Worm (Caenorhabditis elegans) whole organism, L1 larva: ENCODE results near the gene sqt-2.
A peak's percentile ranks its signal among the peaks of the same experiment; 100 is the strongest.

Source experiments
- C16A3.4 ChIP-seq: fragments of 150-350 bp; optimal IDR thresholded peaks from 2 replicates; lab custom pipeline; 2014; ENCODE audit warnings: missing biosample characterization, missing genetic modification characterization
- F16B12.6 ChIP-seq: fragments of 150-350 bp; optimal IDR thresholded peaks from 2 replicates; lab custom pipeline; 2014; ENCODE audit warnings: missing biosample characterization, missing genetic modification characterization
- aha-1 ChIP-seq: fragments of 150-350 bp; optimal IDR thresholded peaks from 2 replicates; lab custom pipeline; 2014; ENCODE audit warnings: missing biosample characterization, missing genetic modification characterization
- alr-1 ChIP-seq: fragments of 200-800 bp; sonication (Bioruptor generic); optimal IDR thresholded peaks from 2 replicates; lab custom pipeline; 2018; ENCODE audit warnings: borderline replicate concordance, mild to moderate bottlenecking, missing genetic modification characterization, missing compliant biosample characterization
- aly-2 ChIP-seq: fragments of 150-350 bp; optimal IDR thresholded peaks from 2 replicates; lab custom pipeline; 2014; ENCODE audit warnings: missing biosample characterization, missing genetic modification characterization
- blmp-1 ChIP-seq: fragments of 150-350 bp; optimal IDR thresholded peaks from 2 replicates; lab custom pipeline; 2014; ENCODE audit warnings: missing biosample characterization, missing genetic modification characterization
- ceh-63 ChIP-seq: fragments of 200-800 bp; sonication (Bioruptor generic); optimal IDR thresholded peaks from 2 replicates; lab custom pipeline; 2018; ENCODE audit warnings: mild to moderate bottlenecking, missing genetic modification characterization, missing compliant biosample characterization
- ceh-88 ChIP-seq: fragments of 200-800 bp; sonication (Bioruptor generic); IDR thresholded peaks from 2 replicates; pipeline ENCODE4 v1.3.6; 2022; ENCODE audit warnings: missing genetic modification characterization, missing compliant biosample characterization
- ceh-90 ChIP-seq: sonication (generic microtip); optimal IDR thresholded peaks from 2 replicates; lab custom pipeline; 2016; ENCODE audit warnings: missing genetic modification characterization, missing compliant biosample characterization
- ces-1 ChIP-seq: fragments of 150-350 bp; optimal IDR thresholded peaks from 2 replicates; lab custom pipeline; 2014; ENCODE audit warnings: missing biosample characterization, missing genetic modification reagents, missing genetic modification characterization
- dpl-1 ChIP-seq, 3 experiments: fragments of 150-350 bp in 2 of 3; sonication (generic microtip) in 1 of 3; optimal IDR thresholded peaks; 2 replicates each; lab custom pipeline; 2014 to 2017; ENCODE audit warnings: missing biosample characterization in 3 of 3, missing genetic modification characterization in 3 of 3, missing genetic modification reagents in 3 of 3
- dsc-1 ChIP-seq: sonication (generic microtip); optimal IDR thresholded peaks from 2 replicates; lab custom pipeline; 2016; ENCODE audit warnings: mild to moderate bottlenecking, missing genetic modification characterization, missing compliant biosample characterization
- efl-1 ChIP-seq, 4 experiments: fragments of 150-350 bp; optimal IDR thresholded peaks in 3 of 4; peaks in 1 of 4; 1 replicate in 1 of 4; 2 replicates in 3 of 4; lab custom pipeline; 2014; ENCODE audit warnings: missing biosample characterization in 2 of 4, missing genetic modification characterization in 2 of 4, missing genetic modification reagents in 2 of 4
- efl-3 ChIP-seq: fragments of 200-800 bp; sonication (Bioruptor generic); optimal IDR thresholded peaks from 2 replicates; lab custom pipeline; 2018; ENCODE audit warnings: mild to moderate bottlenecking, missing genetic modification characterization, missing compliant biosample characterization
- ets-5 ChIP-seq: fragments of 200-800 bp; sonication (Bioruptor generic); IDR thresholded peaks from 2 replicates; pipeline ENCODE4 v1.3.6; 2022; ENCODE audit warnings: missing genetic modification characterization, missing compliant biosample characterization
- fkh-4 ChIP-seq: sonication (generic microtip); optimal IDR thresholded peaks from 2 replicates; lab custom pipeline; 2016; ENCODE audit warnings: missing compliant biosample characterization, missing genetic modification characterization, borderline replicate concordance
- fkh-8 ChIP-seq: sonication (generic microtip); optimal IDR thresholded peaks from 2 replicates; lab custom pipeline; 2016; ENCODE audit warnings: mild to moderate bottlenecking, missing genetic modification characterization, missing compliant biosample characterization
- grh-1 ChIP-seq: fragments of 200-800 bp; sonication (Bioruptor generic); IDR thresholded peaks from 2 replicates; pipeline ENCODE4 v1.3.6; 2022; ENCODE audit warnings: missing genetic modification reagents, missing genetic modification characterization, missing compliant biosample characterization
- hlh-17 ChIP-seq: fragments of 200-800 bp; sonication (Bioruptor generic); optimal IDR thresholded peaks from 2 replicates; lab custom pipeline; 2018; ENCODE audit warnings: missing genetic modification characterization, mild to moderate bottlenecking, missing compliant biosample characterization, moderate library complexity, borderline replicate concordance
- hpl-2 ChIP-seq: fragments of 150-350 bp; optimal IDR thresholded peaks from 2 replicates; lab custom pipeline; 2014; ENCODE audit warnings: missing biosample characterization, missing genetic modification reagents, missing genetic modification characterization
- irx-1 ChIP-seq: sonication (generic microtip); optimal IDR thresholded peaks from 2 replicates; lab custom pipeline; 2016; ENCODE audit warnings: missing genetic modification characterization, missing compliant biosample characterization
- isw-1 ChIP-seq: fragments of 200-800 bp; sonication (Bioruptor generic); IDR thresholded peaks from 2 replicates; pipeline ENCODE4 v1.3.6; 2022; ENCODE audit warnings: missing genetic modification characterization, missing compliant biosample characterization
- lin-13 ChIP-seq: fragments of 150-350 bp; optimal IDR thresholded peaks from 2 replicates; lab custom pipeline; 2014; ENCODE audit warnings: missing biosample characterization, missing genetic modification reagents, missing genetic modification characterization
- lin-14 ChIP-seq: fragments of 200-800 bp; sonication (Bioruptor generic); optimal IDR thresholded peaks from 2 replicates; lab custom pipeline; 2018; ENCODE audit warnings: mild to moderate bottlenecking, missing genetic modification characterization, moderate library complexity, missing compliant biosample characterization
- lin-35 ChIP-seq, 2 experiments: fragments of 150-350 bp; optimal IDR thresholded peaks; 2 replicates each; lab custom pipeline; 2014; ENCODE audit warnings: missing biosample characterization in 2 of 2, missing genetic modification characterization in 2 of 2, missing genetic modification reagents in 2 of 2
- lir-3 ChIP-seq: sonication (generic microtip); optimal IDR thresholded peaks from 2 replicates; lab custom pipeline; 2016; ENCODE audit warnings: mild to moderate bottlenecking, missing genetic modification characterization, moderate library complexity, missing compliant biosample characterization; ENCODE audit not compliant: poor library complexity
- mef-2 ChIP-seq: fragments of 150-350 bp; optimal IDR thresholded peaks from 2 replicates; lab custom pipeline; 2014; ENCODE audit warnings: missing biosample characterization, missing genetic modification characterization
- mep-1 ChIP-seq: fragments of 150-350 bp; optimal IDR thresholded peaks from 2 replicates; lab custom pipeline; 2014; ENCODE audit warnings: missing biosample characterization, missing genetic modification characterization
- nhr-12 ChIP-seq: sonication (generic microtip); optimal IDR thresholded peaks from 2 replicates; lab custom pipeline; 2017; ENCODE audit warnings: missing biosample characterization, missing genetic modification characterization
- nhr-20 ChIP-seq: sonication (generic microtip); optimal IDR thresholded peaks from 2 replicates; lab custom pipeline; 2016; ENCODE audit warnings: mild to moderate bottlenecking, missing genetic modification characterization, missing compliant biosample characterization
- nhr-237 ChIP-seq: fragments of 150-350 bp; optimal IDR thresholded peaks from 2 replicates; lab custom pipeline; 2014; ENCODE audit warnings: missing biosample characterization, missing genetic modification characterization
- nhr-28 ChIP-seq: fragments of 150-350 bp; optimal IDR thresholded peaks from 2 replicates; lab custom pipeline; 2014; ENCODE audit warnings: missing biosample characterization, missing genetic modification characterization
- nhr-47 ChIP-seq: sonication (generic microtip); optimal IDR thresholded peaks from 2 replicates; lab custom pipeline; 2016; ENCODE audit warnings: mild to moderate bottlenecking, missing genetic modification characterization, moderate library complexity, missing compliant biosample characterization
- nhr-71 ChIP-seq: sonication (generic microtip); optimal IDR thresholded peaks from 2 replicates; lab custom pipeline; 2016; ENCODE audit warnings: mild to moderate bottlenecking, missing genetic modification characterization, moderate library complexity, missing compliant biosample characterization
- nhr-76 ChIP-seq: sonication (generic microtip); optimal IDR thresholded peaks from 2 replicates; lab custom pipeline; 2017; ENCODE audit warnings: missing biosample characterization, missing genetic modification characterization
- nhr-85 ChIP-seq: sonication (generic microtip); peaks from one replicate; lab custom pipeline; 2016; ENCODE audit warnings: missing genetic modification characterization, inconsistent platforms, missing compliant biosample characterization
- nhr-90 ChIP-seq: sonication (generic microtip); optimal IDR thresholded peaks from 2 replicates; lab custom pipeline; 2016; ENCODE audit warnings: mild to moderate bottlenecking, missing genetic modification characterization, missing compliant biosample characterization; ENCODE audit not compliant: poor library complexity
- pag-3 ChIP-seq: sonication (generic microtip); optimal IDR thresholded peaks from 2 replicates; lab custom pipeline; 2017; ENCODE audit warnings: missing genetic modification characterization, mild to moderate bottlenecking, missing compliant biosample characterization, antibody characterized with exemption, borderline replicate concordance; ENCODE audit not compliant: insufficient read depth
- snu-23 ChIP-seq: sonication (generic microtip); optimal IDR thresholded peaks from 2 replicates; lab custom pipeline; 2016; ENCODE audit warnings: missing genetic modification characterization, missing compliant biosample characterization
- sox-4 ChIP-seq: sonication (generic microtip); optimal IDR thresholded peaks from 2 replicates; lab custom pipeline; 2016; ENCODE audit warnings: missing genetic modification characterization, missing compliant biosample characterization
- sup-37 ChIP-seq: fragments of 200-800 bp; sonication (Bioruptor generic); optimal IDR thresholded peaks from 2 replicates; lab custom pipeline; 2018; ENCODE audit warnings: mild to moderate bottlenecking, missing genetic modification characterization, missing compliant biosample characterization
- tbx-2 ChIP-seq: sonication (generic microtip); optimal IDR thresholded peaks from 2 replicates; lab custom pipeline; 2016; ENCODE audit warnings: missing genetic modification characterization, missing compliant biosample characterization
- tlp-1 ChIP-seq: fragments of 150-350 bp; optimal IDR thresholded peaks from 2 replicates; lab custom pipeline; 2014; ENCODE audit warnings: missing biosample characterization, missing genetic modification characterization
- unc-30 ChIP-seq: sonication (generic microtip); optimal IDR thresholded peaks from 2 replicates; lab custom pipeline; 2017; ENCODE audit warnings: missing biosample characterization, missing genetic modification characterization
- unc-86 ChIP-seq: sonication (generic microtip); optimal IDR thresholded peaks from 2 replicates; lab custom pipeline; 2016; ENCODE audit warnings: missing genetic modification characterization, missing compliant biosample characterization
- unc-98 ChIP-seq: fragments of 200-800 bp; sonication (Bioruptor generic); IDR thresholded peaks from 2 replicates; pipeline ENCODE4 v1.3.6; 2022; ENCODE audit warnings: missing genetic modification characterization, missing compliant biosample characterization
- vab-15 ChIP-seq: sonication (generic microtip); optimal IDR thresholded peaks from 2 replicates; lab custom pipeline; 2017; ENCODE audit warnings: missing genotype, mild to moderate bottlenecking, missing genetic modification characterization, missing compliant biosample characterization
- zag-1 ChIP-seq: fragments of 150-350 bp; optimal IDR thresholded peaks from 2 replicates; lab custom pipeline; 2014; ENCODE audit warnings: missing biosample characterization, missing genetic modification characterization
- zip-4 ChIP-seq: fragments of 200-800 bp; sonication (Bioruptor generic); optimal IDR thresholded peaks from 2 replicates; lab custom pipeline; 2018; ENCODE audit warnings: mild to moderate bottlenecking, missing genetic modification characterization, moderate library complexity, missing compliant biosample characterization
- ztf-4 ChIP-seq: fragments of 150-350 bp; optimal IDR thresholded peaks from 2 replicates; lab custom pipeline; 2014; ENCODE audit warnings: missing biosample characterization, missing genetic modification characterization

The sqt-2 gene

DNA sequence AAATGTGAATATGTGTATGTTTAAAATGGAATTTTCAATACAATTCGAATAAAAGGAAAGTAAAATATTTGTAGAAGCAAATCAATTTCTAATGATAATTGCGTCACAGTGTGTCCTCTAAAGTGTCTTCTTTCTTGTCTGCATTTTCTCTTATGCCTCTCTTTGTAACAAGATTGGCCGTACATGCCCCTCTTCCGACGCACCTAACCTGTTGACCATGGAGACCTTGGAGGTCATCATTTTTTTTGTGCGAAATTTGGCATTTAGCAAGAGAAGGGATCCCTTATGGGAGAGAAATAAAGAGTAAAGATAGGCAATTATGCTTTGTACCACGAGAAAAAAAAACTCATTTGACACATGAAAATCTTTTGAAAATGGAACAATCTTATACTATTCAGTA, 5.2 kb downstream of the sqt-2 start, which contains the start of gene F23F1.4:
Gene F23F1.4, minus strand, starts transcription at position 141 of the 400 bp plus-strand sequence.
- TF ChIP-seq nhr-71 (tag; lab: Kevin White, UChicago) (no peak), dpl-1 (GFP tag; optimal IDR thresholded peaks at IDR 0.05; lab: Kevin White, UChicago) (no peak), nhr-90 (tag; lab: Kevin White, UChicago) (no peak), ces-1 (GFP tag; lab: Kevin White, UChicago) (no peak), alr-1 (tag; lab: Kevin White, UChicago) (no peak), ets-5 (GFP tag; lab: Robert Waterston, UW) (no peak), ceh-63 (GFP tag; lab: Kevin White, UChicago) (no peak), irx-1 (tag; lab: Kevin White, UChicago) (peak; percentile 13), nhr-20 (tag; lab: Kevin White, UChicago) (no peak), ztf-4 (tag; lab: Kevin White, UChicago) (no peak), F16B12.6 (tag; lab: Kevin White, UChicago) (no peak), vab-15 (tag; lab: Kevin White, UChicago) (no peak), lin-35 (GFP tag; optimal IDR thresholded peaks at IDR 0.05; lab: Kevin White, UChicago) (no peak), nhr-28 (tag; lab: Kevin White, UChicago) (no peak), fkh-4 (no peak), sox-4 (tag; lab: Kevin White, UChicago) (no peak), mef-2 (no peak), nhr-85 (tag; lab: Kevin White, UChicago) (peak; percentile 82), unc-98 (GFP tag; lab: Robert Waterston, UW) (no peak), fkh-8 (no peak), aha-1 (tag; lab: Kevin White, UChicago) (no peak), isw-1 (no peak), hlh-17 (GFP tag; lab: Kevin White, UChicago) (no peak), pag-3 (no peak), efl-3 (GFP tag; lab: Kevin White, UChicago) (no peak), ceh-90 (no peak), sup-37 (GFP tag; lab: Kevin White, UChicago) (no peak), lin-13 (GFP tag; lab: Kevin White, UChicago) (no peak), unc-30 (tag; lab: Kevin White, UChicago) (no peak), aly-2 (tag; lab: Kevin White, UChicago) (no peak), unc-86 (tag; lab: Kevin White, UChicago) (no peak), tlp-1 (tag; lab: Kevin White, UChicago) (no peak), zip-4 (GFP tag; lab: Kevin White, UChicago) (no peak), lir-3 (tag; lab: Kevin White, UChicago) (no peak), efl-1 (optimal IDR thresholded peaks at IDR 0.05; lab: Kevin White, UChicago) (no peak), efl-1 (GFP tag; optimal IDR thresholded peaks at IDR 0.05 in 1 of 2; lab: Kevin White, UChicago) (peak in 1 of 2 experiments; percentile 69), mep-1 (tag; lab: Kevin White, UChicago) (no peak), ceh-88 (GFP tag; lab: Robert Waterston, UW) (no peak), snu-23 (peak; percentile 34), C16A3.4 (tag; lab: Kevin White, UChicago) (no peak), nhr-76 (tag; lab: Kevin White, UChicago) (no peak), dsc-1 (no peak), zag-1 (tag; lab: Kevin White, UChicago) (no peak), tbx-2 (tag; lab: Kevin White, UChicago) (no peak), grh-1 (GFP tag; lab: Robert Waterston, UW) (no peak), nhr-237 (tag; lab: Kevin White, UChicago) (no peak), nhr-12 (no peak), hpl-2 (GFP tag; lab: Kevin White, UChicago) (no peak), lin-14 (peak; percentile 25), blmp-1 (tag; lab: Kevin White, UChicago) (peak; percentile 49), nhr-47 (tag; lab: Kevin White, UChicago) (no peak)
